Worm (Caenorhabditis elegans) whole organism, late embryonic: ENCODE measurements around the gene uso-1.
"Not testable (repeated sequence)": the region's sequence is repeated elsewhere in the genome, so short reads cannot be mapped to it uniquely, and the experiment has no call there.

Experiments
- C38D4.7 ChIP-seq: fragments of 200-800 bp; sonication (Bioruptor generic); optimal IDR thresholded peaks from 2 replicates; lab custom pipeline; 2018; ENCODE audit warnings: mild to moderate bottlenecking, missing genetic modification characterization, moderate library complexity, missing compliant biosample characterization
- F13H6.1 ChIP-seq: sonication (generic microtip); optimal IDR thresholded peaks from 2 replicates; lab custom pipeline; 2016; ENCODE audit warnings: missing genetic modification characterization, missing compliant biosample characterization
- K02D7.2 ChIP-seq: sonication (generic microtip); optimal IDR thresholded peaks from 2 replicates; lab custom pipeline; 2017; ENCODE audit warnings: mild to moderate bottlenecking, missing genetic modification characterization, missing compliant biosample characterization
- K09A11.1 ChIP-seq: sonication (generic microtip); optimal IDR thresholded peaks from 2 replicates; lab custom pipeline; 2017; ENCODE audit warnings: antibody characterized with exemption, mild to moderate bottlenecking, missing genetic modification characterization, missing compliant biosample characterization; ENCODE audit not compliant: insufficient read depth
- ceh-18 ChIP-seq: sonication (generic microtip); optimal IDR thresholded peaks from 2 replicates; lab custom pipeline; 2016; ENCODE audit warnings: missing genetic modification characterization, missing compliant biosample characterization
- ceh-2 ChIP-seq: sonication (generic microtip); optimal IDR thresholded peaks from 2 replicates; lab custom pipeline; 2016; ENCODE audit warnings: missing genotype, missing genetic modification characterization, missing compliant biosample characterization
- ceh-22 ChIP-seq: sonication (generic microtip); optimal IDR thresholded peaks from 2 replicates; lab custom pipeline; 2017; ENCODE audit warnings: missing biosample characterization, missing genetic modification characterization
- ceh-24 ChIP-seq: sonication (generic microtip); optimal IDR thresholded peaks from 2 replicates; lab custom pipeline; 2016; ENCODE audit warnings: mild to moderate bottlenecking, missing genetic modification characterization, missing compliant biosample characterization
- ceh-30 ChIP-seq: fragments of 150-350 bp; optimal IDR thresholded peaks from 2 replicates; lab custom pipeline; 2014; ENCODE audit warnings: missing biosample characterization, missing genetic modification characterization
- ceh-31 ChIP-seq: sonication (generic microtip); optimal IDR thresholded peaks from 2 replicates; lab custom pipeline; 2016; ENCODE audit warnings: missing genetic modification characterization, missing compliant biosample characterization
- ceh-34 ChIP-seq: sonication (generic microtip); optimal IDR thresholded peaks from 2 replicates; lab custom pipeline; 2016; ENCODE audit warnings: mild to moderate bottlenecking, missing genetic modification characterization, missing compliant biosample characterization
- ceh-48 ChIP-seq: sonication (generic microtip); optimal IDR thresholded peaks from 2 replicates; lab custom pipeline; 2016; ENCODE audit warnings: missing genetic modification characterization, inconsistent platforms, missing compliant biosample characterization
- ceh-9 ChIP-seq: sonication (generic microtip); optimal IDR thresholded peaks from 2 replicates; lab custom pipeline; 2016; ENCODE audit warnings: mild to moderate bottlenecking, missing genetic modification characterization, inconsistent platforms, missing compliant biosample characterization
- dmd-4 ChIP-seq: sonication (generic microtip); optimal IDR thresholded peaks from 2 replicates; lab custom pipeline; 2016; ENCODE audit warnings: borderline replicate concordance, missing genetic modification characterization, missing compliant biosample characterization
- elt-2 ChIP-seq: sonication (generic microtip); optimal IDR thresholded peaks from 2 replicates; lab custom pipeline; 2016; ENCODE audit warnings: missing genetic modification reagents, missing genetic modification characterization, missing compliant biosample characterization
- elt-4 ChIP-seq: sonication (generic microtip); optimal IDR thresholded peaks from 2 replicates; lab custom pipeline; 2016; ENCODE audit warnings: missing genetic modification characterization, missing compliant biosample characterization
- eyg-1 ChIP-seq: sonication (generic microtip); optimal IDR thresholded peaks from 2 replicates; lab custom pipeline; 2016; ENCODE audit warnings: missing genotype, missing genetic modification characterization, missing compliant biosample characterization
- fkh-10 ChIP-seq: fragments of 150-350 bp; optimal IDR thresholded peaks from 2 replicates; lab custom pipeline; 2014; ENCODE audit warnings: missing biosample characterization, missing genetic modification reagents, missing genetic modification characterization
- hlh-15 ChIP-seq: sonication (generic microtip); optimal IDR thresholded peaks from 2 replicates; lab custom pipeline; 2016; ENCODE audit warnings: missing genetic modification characterization, missing compliant biosample characterization
- hlh-6 ChIP-seq: sonication (generic microtip); optimal IDR thresholded peaks from 2 replicates; lab custom pipeline; 2016; ENCODE audit warnings: missing genotype, missing genetic modification characterization, missing compliant biosample characterization
- hlh-8 ChIP-seq: sonication (generic microtip); optimal IDR thresholded peaks from 2 replicates; lab custom pipeline; 2016; ENCODE audit warnings: missing genotype, missing genetic modification characterization, missing compliant biosample characterization
- lim-6 ChIP-seq: sonication (generic microtip); optimal IDR thresholded peaks from 2 replicates; lab custom pipeline; 2016; ENCODE audit warnings: missing genetic modification characterization, missing compliant biosample characterization
- lin-11 ChIP-seq: fragments of 200-800 bp; sonication (Bioruptor generic); optimal IDR thresholded peaks from 2 replicates; lab custom pipeline; 2018; ENCODE audit warnings: mild to moderate bottlenecking, missing genetic modification characterization, missing compliant biosample characterization
- madf-2 ChIP-seq: sonication (generic microtip); optimal IDR thresholded peaks from 2 replicates; lab custom pipeline; 2017; ENCODE audit warnings: missing genetic modification characterization, missing compliant biosample characterization
- mec-3 ChIP-seq: sonication (generic microtip); optimal IDR thresholded peaks from 2 replicates; lab custom pipeline; 2016; ENCODE audit warnings: borderline replicate concordance, missing genetic modification characterization, missing compliant biosample characterization
- nfya-1 ChIP-seq: sonication (generic microtip); optimal IDR thresholded peaks from 2 replicates; lab custom pipeline; 2017; ENCODE audit warnings: missing genetic modification characterization, mild to moderate bottlenecking, missing compliant biosample characterization, antibody characterized with exemption, moderate library complexity
- nhr-11 ChIP-seq: fragments of 150-350 bp; optimal IDR thresholded peaks from 2 replicates; lab custom pipeline; 2014; ENCODE audit warnings: missing biosample characterization, missing genetic modification characterization
- odd-2 ChIP-seq: sonication (generic microtip); optimal IDR thresholded peaks from 2 replicates; lab custom pipeline; 2017; ENCODE audit warnings: antibody characterized with exemption, mild to moderate bottlenecking, missing genetic modification characterization, missing compliant biosample characterization
- pat-9 ChIP-seq: fragments of 200-800 bp; sonication (Bioruptor generic); optimal IDR thresholded peaks from 2 replicates; lab custom pipeline; 2018; ENCODE audit warnings: mild to moderate bottlenecking, missing genetic modification characterization, moderate library complexity, missing compliant biosample characterization
- pha-2 ChIP-seq: sonication (generic microtip); optimal IDR thresholded peaks from 2 replicates; lab custom pipeline; 2017; ENCODE audit warnings: mild to moderate bottlenecking, missing genetic modification characterization, missing compliant biosample characterization
- pha-4 ChIP-seq: fragments of 150-350 bp; optimal IDR thresholded peaks from 2 replicates; lab custom pipeline; 2018; ENCODE audit warnings: missing biosample characterization, missing genetic modification reagents, missing genetic modification characterization
- ref-2 ChIP-seq: sonication (generic microtip); optimal IDR thresholded peaks from 2 replicates; lab custom pipeline; 2016; ENCODE audit warnings: missing genetic modification characterization, missing compliant biosample characterization
- sdc-2 ChIP-seq: sonication (generic microtip); optimal IDR thresholded peaks from 2 replicates; lab custom pipeline; 2016; ENCODE audit warnings: missing genotype, missing genetic modification characterization, missing compliant biosample characterization
- sox-2 ChIP-seq: fragments of 200-800 bp; sonication (Bioruptor generic); IDR thresholded peaks from 2 replicates; pipeline ENCODE4 v1.3.6; 2022; ENCODE audit warnings: missing genetic modification reagents, missing genetic modification characterization, missing compliant biosample characterization
- sox-4 ChIP-seq: sonication (generic microtip); optimal IDR thresholded peaks from 2 replicates; lab custom pipeline; 2017; ENCODE audit warnings: mild to moderate bottlenecking, missing genetic modification characterization, inconsistent platforms, missing compliant biosample characterization
- tbx-2 ChIP-seq: sonication (generic microtip); optimal IDR thresholded peaks from 2 replicates; lab custom pipeline; 2016; ENCODE audit warnings: missing genetic modification characterization, missing compliant biosample characterization
- tbx-7 ChIP-seq: sonication (generic microtip); optimal IDR thresholded peaks from 2 replicates; lab custom pipeline; 2016; ENCODE audit warnings: missing genotype, missing genetic modification characterization, missing compliant biosample characterization
- unc-42 ChIP-seq: sonication (generic microtip); optimal IDR thresholded peaks from 2 replicates; lab custom pipeline; 2016; ENCODE audit warnings: missing genotype, missing genetic modification characterization, missing compliant biosample characterization

uso-1 gene

ce11 chrIV:13445275-13445674 lies 9.3 kb downstream of the uso-1 start, which contains the start of gene mam-3:
Gene mam-3 (minus strand): TSS chrIV:13445375.
- TF ChIP-seq C38D4.7 (GFP tag; lab: Kevin White, UChicago) (no peak), hlh-8 (tag; lab: Kevin White, UChicago) (no peak), ceh-48 (no peak), K09A11.1 (no peak), mec-3 (tag; lab: Kevin White, UChicago) (no peak), fkh-10 (no peak), sox-2 (no peak), dmd-4 (tag; lab: Kevin White, UChicago) (no peak), odd-2 (tag; lab: Kevin White, UChicago) (no peak), nhr-11 (tag; lab: Kevin White, UChicago) (no peak), ceh-24 (tag; lab: Kevin White, UChicago) (no peak), elt-4 (tag; lab: Kevin White, UChicago) (no peak), tbx-7 (no peak), madf-2 (tag; lab: Kevin White, UChicago) (no peak), pha-2 (no peak)

ce11 chrIV:13433904-13434303 lies 20.7 kb downstream of the uso-1 start, which contains the start of gene K09B11.5:
Gene K09B11.5 (minus strand): TSS chrIV:13434004.
- not testable (repeated sequence) for TF ChIP-seq elt-2, K02D7.2, sox-4 (tag; lab: Kevin White, UChicago)

ce11 chrIV:13429240-13429639 lies 25.4 kb downstream of the uso-1 start, which contains the start of gene K09B11.4:
Gene K09B11.4 (plus strand): TSS chrIV:13429540.
- TF ChIP-seq unc-42 (tag; lab: Kevin White, UChicago) (no peak), ceh-34 (tag; lab: Kevin White, UChicago) (no peak), K02D7.2 (tag; lab: Kevin White, UChicago) (no peak), tbx-2 (no peak), ceh-22 (tag; lab: Kevin White, UChicago) (no peak), F13H6.1 (tag; lab: Kevin White, UChicago) (no peak), lim-6 (tag; lab: Kevin White, UChicago) (no peak), ceh-31 (tag; lab: Kevin White, UChicago) (no peak), sdc-2 (tag; lab: Kevin White, UChicago) (no peak), ceh-30 (no peak), eyg-1 (tag; lab: Kevin White, UChicago) (no peak), lin-11 (tag; lab: Kevin White, UChicago) (no peak), pat-9 (tag; lab: Kevin White, UChicago) (no peak)
- TF ChIP-seq, all 69 proteins: peak for 0

ce11 chrIV:13422200-13422599 lies 32.4 kb downstream of the uso-1 start, which contains the start of gene nol-9:
Gene nol-9 (plus strand): TSS chrIV:13422500.
- TF ChIP-seq ceh-22 (tag; lab: Kevin White, UChicago) (no peak), ceh-2 (no peak), ceh-18 (tag; lab: Kevin White, UChicago) (no peak), hlh-6 (tag; lab: Kevin White, UChicago) (no peak), hlh-15 (tag; lab: Kevin White, UChicago) (no peak), pha-4 (tag; lab: Kevin White, UChicago) (no peak), nfya-1 (tag; lab: Kevin White, UChicago) (no peak), ceh-9 (tag; lab: Kevin White, UChicago) (no peak), sox-4 (tag; lab: Kevin White, UChicago) (no peak), ref-2 (no peak)
